Worm (Caenorhabditis elegans) whole organism, L4/young adult: ENCODE data around the gene pxmp-4.

Experiments
- W03F9.2 ChIP-seq: fragments of 150-350 bp; optimal IDR thresholded peaks from 2 replicates; lab custom pipeline; 2014; ENCODE audit warnings: missing biosample characterization, missing genetic modification characterization
- him-1 ChIP-seq: sonication (generic microtip); optimal IDR thresholded peaks from 2 replicates; lab custom pipeline; 2016; ENCODE audit warnings: missing genotype, missing genetic modification reagents, missing genetic modification characterization, missing compliant biosample characterization

DNA sequence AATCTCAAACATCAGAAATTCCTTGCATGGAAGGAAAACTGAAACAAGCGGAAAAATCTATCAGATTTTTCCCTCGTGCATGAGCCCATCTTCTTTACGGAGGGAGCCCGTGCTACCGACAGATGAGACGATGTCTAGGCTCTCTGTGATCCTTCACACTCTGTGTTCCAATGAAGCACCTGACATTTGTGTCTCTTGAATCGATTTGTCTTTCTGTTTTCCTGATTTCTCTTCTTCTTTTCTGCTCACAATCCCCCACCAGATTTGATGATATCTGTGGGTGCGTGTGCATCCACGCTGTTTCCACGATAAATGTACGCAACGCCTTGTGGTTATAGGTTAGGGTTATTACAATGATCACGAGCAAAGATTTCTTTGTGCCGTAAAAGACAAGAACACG is 41.9 kb upstream of the pxmp-4 start:
- TF ChIP-seq W03F9.2 (tag; lab: Kevin White, UChicago) (no peak), him-1 (tag; lab: Kevin White, UChicago) (no peak)
